Worm (Caenorhabditis elegans) whole organism, L3 larva: ENCODE measurements around the gene clec-251.

Experiments used
- ZK546.5 ChIP-seq: sonication (generic microtip); optimal IDR thresholded peaks from 2 replicates; lab custom pipeline; 2017; ENCODE audit warnings: missing biosample characterization, missing genetic modification characterization
- ceh-82 ChIP-seq: fragments of 150-350 bp; optimal IDR thresholded peaks from 2 replicates; lab custom pipeline; 2014; ENCODE audit warnings: missing biosample characterization, missing genetic modification characterization
- fkh-10 ChIP-seq: sonication (generic microtip); optimal IDR thresholded peaks from 2 replicates; lab custom pipeline; 2017; ENCODE audit warnings: missing biosample characterization, missing genetic modification reagents, missing genetic modification characterization
- fos-1 ChIP-seq: fragments of 150-350 bp; optimal IDR thresholded peaks from 2 replicates; lab custom pipeline; 2014; ENCODE audit warnings: missing biosample characterization, missing genetic modification characterization
- nhr-12 ChIP-seq: fragments of 150-350 bp; optimal IDR thresholded peaks from 2 replicates; lab custom pipeline; 2014; ENCODE audit warnings: missing biosample characterization, missing genetic modification characterization
- nhr-28 ChIP-seq: fragments of 150-350 bp; optimal IDR thresholded peaks from 2 replicates; lab custom pipeline; 2014; ENCODE audit warnings: missing biosample characterization, missing genetic modification characterization
- sea-2 ChIP-seq: fragments of 150-350 bp; sonication (generic microtip); optimal IDR thresholded peaks from 4 replicates; lab custom pipeline; 2014; ENCODE audit warnings: missing biosample characterization, missing genetic modification reagents, missing genetic modification characterization
- tbx-2 ChIP-seq: sonication (generic microtip); optimal IDR thresholded peaks from 2 replicates; lab custom pipeline; 2016; ENCODE audit warnings: mild to moderate bottlenecking, missing genetic modification characterization, missing compliant biosample characterization
- unc-39 ChIP-seq: sonication (generic microtip); optimal IDR thresholded peaks from 4 replicates; lab custom pipeline; 2017; ENCODE audit warnings: missing biosample characterization, missing genetic modification characterization
- zag-1 ChIP-seq: fragments of 150-350 bp; optimal IDR thresholded peaks from 2 replicates; lab custom pipeline; 2014; ENCODE audit warnings: missing biosample characterization, missing genetic modification characterization
- ztf-11 ChIP-seq: fragments of 150-350 bp; optimal IDR thresholded peaks from 2 replicates; lab custom pipeline; 2014; ENCODE audit warnings: missing biosample characterization, missing genetic modification characterization
- ztf-4 ChIP-seq: fragments of 150-350 bp; optimal IDR thresholded peaks from 2 replicates; lab custom pipeline; 2014; ENCODE audit warnings: missing biosample characterization, missing genetic modification characterization

DNA sequence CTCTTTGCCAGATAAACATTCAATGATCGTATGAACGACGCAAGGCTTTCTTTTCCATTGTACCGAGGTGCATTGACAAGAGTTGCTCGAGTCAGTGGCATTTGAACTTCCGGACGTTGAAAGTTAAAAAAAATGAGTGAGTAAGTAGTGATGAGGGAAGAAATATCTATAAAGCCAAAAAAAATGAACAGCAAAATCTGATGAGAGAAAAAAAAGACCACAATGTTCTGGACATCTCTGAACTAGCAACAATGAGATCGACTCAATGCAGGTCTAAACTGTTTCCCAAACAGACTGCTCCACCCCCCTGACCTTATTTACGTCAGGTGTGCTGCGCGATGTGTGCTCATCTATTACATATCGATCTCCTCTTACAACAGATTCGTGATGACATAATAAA, 3.7 kb upstream of the clec-251 start, which contains the start of the genes F11D11.21 and F11D11.12:
- no peak for TF ChIP-seq sea-2 (GFP tag; lab: Kevin White, UChicago)
- TF ChIP-seq ztf-11, result no peak
- TF ChIP-seq zag-1 (tag; lab: Kevin White, UChicago), result no peak
- no peak for TF ChIP-seq fos-1 (tag; lab: Kevin White, UChicago)
- no peak for TF ChIP-seq fkh-10 (GFP tag; lab: Kevin White, UChicago)
- TF ChIP-seq nhr-28, result no peak
- no peak for TF ChIP-seq tbx-2 (tag; lab: Kevin White, UChicago)
- no peak for TF ChIP-seq nhr-12 (tag; lab: Kevin White, UChicago)
- no peak for TF ChIP-seq ZK546.5 (tag; lab: Kevin White, UChicago)
- no peak for TF ChIP-seq ztf-4 (tag; lab: Kevin White, UChicago)
- TF ChIP-seq unc-39 (tag; lab: Kevin White, UChicago), result no peak
- TF ChIP-seq ceh-82 (tag; lab: Kevin White, UChicago), result no peak
